Fruit fly (Drosophila melanogaster) whole organism, wandering third instar larva: Measurements from ENCODE around the gene CNMa.

ENCODE experiments used
- CrebA ChIP-seq: fragments of 200-800 bp; sonication (Bioruptor generic); optimal IDR thresholded peaks from 2 replicates; lab custom pipeline; 2016; ENCODE audit warnings: missing biosample characterization, mild to moderate bottlenecking, missing genetic modification characterization, borderline replicate concordance
- Dfd ChIP-seq: fragments of >200 bp; optimal IDR thresholded peaks from 2 replicates; lab custom pipeline; 2017; ENCODE audit warnings: missing biosample characterization, missing genetic modification characterization
- Sp1 ChIP-seq: fragments of 200-800 bp; sonication (Bioruptor generic); optimal IDR thresholded peaks from 3 replicates; lab custom pipeline; 2019; ENCODE audit warnings: missing biosample characterization, mild to moderate bottlenecking, missing genetic modification characterization, moderate library complexity
- dmrt93B ChIP-seq: fragments of 200-800 bp; sonication (Bioruptor generic); optimal IDR thresholded peaks from 2 replicates; lab custom pipeline; 2018; ENCODE audit warnings: missing biosample characterization, mild to moderate bottlenecking, missing genetic modification characterization
- h ChIP-seq: fragments of 200-800 bp; sonication (Bioruptor generic); optimal IDR thresholded peaks from 3 replicates; lab custom pipeline; 2016; ENCODE audit warnings: missing biosample characterization, mild to moderate bottlenecking, missing genetic modification characterization
- sage ChIP-seq: fragments of 200-800 bp; sonication (Bioruptor generic); optimal IDR thresholded peaks from 2 replicates; lab custom pipeline; 2016; ENCODE audit warnings: missing biosample characterization, mild to moderate bottlenecking, missing genetic modification characterization
- usp ChIP-seq: fragments of >200 bp; optimal IDR thresholded peaks from 2 replicates; lab custom pipeline; 2017; ENCODE audit warnings: missing biosample characterization, missing genetic modification characterization

DNA sequence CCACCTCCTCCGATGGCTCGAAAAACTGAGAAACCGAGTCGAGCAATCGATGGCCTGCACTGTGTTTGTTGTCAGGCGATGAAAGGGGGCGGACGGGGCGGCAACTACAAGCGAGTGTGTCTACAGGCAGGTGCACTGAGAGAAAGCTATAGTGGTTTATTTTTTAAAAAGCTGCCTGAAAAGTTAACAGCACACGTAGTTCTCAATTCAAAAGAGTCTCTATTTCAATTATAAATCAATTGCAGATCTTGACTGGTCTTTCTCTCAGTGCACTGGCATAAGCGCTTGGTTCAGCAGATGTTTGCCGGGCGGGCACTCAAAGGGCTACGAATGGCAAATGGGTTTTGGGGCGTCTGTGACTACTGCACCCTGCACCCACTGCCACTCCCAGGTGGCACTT, 25.3 kb upstream of the CNMa start:
- TF ChIP-seq Dfd (GFP tag; lab: Kevin White, UChicago) (no peak), usp (GFP tag; lab: Kevin White, UChicago) (no peak), dmrt93B (GFP tag; lab: Kevin White, UChicago) (no peak), Sp1 (GFP tag; lab: Kevin White, UChicago) (no peak), CrebA (GFP tag; lab: Kevin White, UChicago) (no peak), h (GFP tag; lab: Kevin White, UChicago) (peak; percentile 29), sage (GFP tag; lab: Kevin White, UChicago) (no peak)
